Fruit fly (Drosophila melanogaster): ENCODE measurements around the gene CG18754.
A peak's percentile ranks its signal among the peaks of the same experiment; 100 is the strongest.

Gene CG18754

DNA sequence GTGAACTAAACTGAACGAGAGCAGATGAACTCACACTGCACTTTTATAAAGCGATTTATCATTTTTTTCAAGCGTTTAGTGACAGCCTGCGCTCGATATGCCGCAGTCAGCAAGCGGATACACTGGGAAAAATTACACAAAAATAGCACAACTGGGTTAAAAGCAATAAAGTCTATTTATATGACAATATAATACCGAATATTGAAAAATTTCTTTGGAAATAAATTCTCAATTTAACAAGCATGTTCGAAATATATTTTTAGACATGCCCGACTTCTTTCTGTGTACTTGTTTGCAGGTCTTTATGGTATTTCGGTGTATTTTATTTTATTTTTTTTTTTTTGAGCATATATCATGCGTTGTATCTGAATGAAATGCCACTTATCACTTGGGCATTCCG, 30.0 kb downstream of the CG18754 start (continued):
- no peak for TF ChIP-seq Usf (GFP tag; optimal IDR thresholded peaks at IDR 0.05)
- no peak for TF ChIP-seq mirr (GFP tag; optimal IDR thresholded peaks at IDR 0.05)
- TF ChIP-seq dati (GFP tag; IDR thresholded peaks at IDR 0.05) = no peak
- TF ChIP-seq onecut (GFP tag; IDR thresholded peaks at IDR 0.05) = 0 out of 2 replicates have a peak, but pooled peaks have one; percentile 38
- TF ChIP-seq Hsf (GFP tag; optimal IDR thresholded peaks at IDR 0.05) = peak; percentile 57
- TF ChIP-seq CG11695 (GFP tag; IDR thresholded peaks at IDR 0.05) = peak; percentile 39; the same call in 1 of the 3 replicates
- TF ChIP-seq fd64A (GFP tag; optimal IDR thresholded peaks at IDR 0.05) = peak; percentile 5
- TF ChIP-seq CG9932 (GFP tag; IDR thresholded peaks at IDR 0.05) = no peak
- no peak for TF ChIP-seq CG11398 (GFP tag; optimal IDR thresholded peaks at IDR 0.05)
- TF ChIP-seq CG1792 (GFP tag; optimal IDR thresholded peaks at IDR 0.05) = peak; percentile 47
- 0 out of 2 replicates have a peak, but pooled peaks have one; percentile 15 for TF ChIP-seq CG4730 (GFP tag; IDR thresholded peaks at IDR 0.05)
- peak; percentile 40 for TF ChIP-seq Six4 (GFP tag; optimal IDR thresholded peaks at IDR 0.05)
- TF ChIP-seq CG16813 (GFP tag; IDR thresholded peaks at IDR 0.05; ENCODE audit: partially characterized antibody) = no peak
- peak; percentile 58 for TF ChIP-seq ac (GFP tag; optimal IDR thresholded peaks at IDR 0.05)
- peak; percentile 50 for TF ChIP-seq ranshi (GFP tag; IDR thresholded peaks at IDR 0.05)
- TF ChIP-seq wor (GFP tag; IDR thresholded peaks at IDR 0.05) = peak; percentile 46; the same call in 1 of the 2 replicates
- TF ChIP-seq Ravus (GFP tag; IDR thresholded peaks at IDR 0.05) = no peak
- peak; percentile 59 for TF ChIP-seq D19A (tag; optimal IDR thresholded peaks at IDR 0.05)
- no peak for TF ChIP-seq emc (GFP tag; optimal IDR thresholded peaks at IDR 0.05)
- no peak for TF ChIP-seq usp (GFP tag; optimal IDR thresholded peaks at IDR 0.05)
- TF ChIP-seq Dip3 (GFP tag; optimal IDR thresholded peaks at IDR 0.05) = no peak
- TF ChIP-seq CG17912 (GFP tag; optimal IDR thresholded peaks at IDR 0.05) = no peak
- TF ChIP-seq luna (GFP tag; optimal IDR thresholded peaks at IDR 0.05) = no peak
- TF ChIP-seq bcd (GFP tag; optimal IDR thresholded peaks at IDR 0.05) = peak; percentile 47
- TF ChIP-seq Camta (GFP tag; optimal IDR thresholded peaks at IDR 0.05) = peak; percentile 60
- no peak for TF ChIP-seq Elba2 (GFP tag; optimal IDR thresholded peaks at IDR 0.05)
- TF ChIP-seq salm (tag; optimal IDR thresholded peaks at IDR 0.05) = peak; percentile 56
- TF ChIP-seq gcm (GFP tag; optimal IDR thresholded peaks at IDR 0.05) = peak; percentile 41
- TF ChIP-seq hbn (GFP tag; IDR thresholded peaks at IDR 0.05; ENCODE audit: partially characterized antibody) = no peak
- peak; percentile 47 to 65 for TF ChIP-seq dpn (GFP tag; optimal IDR thresholded peaks at IDR 0.05)
- peak; percentile 31 for TF ChIP-seq CG8924 (tag; optimal IDR thresholded peaks at IDR 0.05)
- peak; percentile 47 for TF ChIP-seq nerfin-1 (tag; optimal IDR thresholded peaks at IDR 0.05)
- TF ChIP-seq gsb (GFP tag; IDR thresholded peaks at IDR 0.05) = no peak
- TF ChIP-seq Lpt (GFP tag; optimal IDR thresholded peaks at IDR 0.05) = no peak
- peak; percentile 74 for TF ChIP-seq vvl (GFP tag; IDR thresholded peaks at IDR 0.05)
- peak; percentile 62 for TF ChIP-seq Max (GFP tag; optimal IDR thresholded peaks at IDR 0.05)
- TF ChIP-seq lov (optimal IDR thresholded peaks at IDR 0.05) = no peak
- peak; percentile 69; the same call in 1 of the 3 replicates for TF ChIP-seq lov (GFP tag; IDR thresholded peaks at IDR 0.05)
- peak; percentile 41 for TF ChIP-seq CG18619 (GFP tag; optimal IDR thresholded peaks at IDR 0.05)
- TF ChIP-seq sd (tag; optimal IDR thresholded peaks at IDR 0.05) = peak; percentile 14
- TF ChIP-seq ems (GFP tag; optimal IDR thresholded peaks at IDR 0.05) = no peak
- TF ChIP-seq CG9437 (GFP tag; optimal IDR thresholded peaks at IDR 0.05) = peak; percentile 22
- TF ChIP-seq fd102C (GFP tag; optimal IDR thresholded peaks at IDR 0.05) = peak; percentile 45
- no peak for TF ChIP-seq CG31224 (GFP tag; IDR thresholded peaks at IDR 0.05)
- no peak for TF ChIP-seq hb (GFP tag; IDR thresholded peaks at IDR 0.05; ENCODE audit: partially characterized antibody)
- TF ChIP-seq CG15269 (tag; optimal IDR thresholded peaks at IDR 0.05) = peak; percentile 76
- TF ChIP-seq CG14667 (GFP tag; IDR thresholded peaks at IDR 0.05) = peak; percentile 31
- peak; percentile 36 for TF ChIP-seq ewg (GFP tag; optimal IDR thresholded peaks at IDR 0.05)
- TF ChIP-seq grau (tag; optimal IDR thresholded peaks at IDR 0.05) = peak; percentile 68
- no peak for TF ChIP-seq dan (GFP tag; IDR thresholded peaks at IDR 0.05)
- peak; percentile 45 for TF ChIP-seq maf-S (GFP tag; optimal IDR thresholded peaks at IDR 0.05)
- no peak for TF ChIP-seq pita (GFP tag; optimal IDR thresholded peaks at IDR 0.05)
